Fruit fly (Drosophila melanogaster) whole organism, wandering third instar larva: ENCODE results near the gene CG17078.

Source experiments
- Hr78 ChIP-seq: fragments of >200 bp; optimal IDR thresholded peaks from 2 replicates; lab custom pipeline; 2017; ENCODE audit warnings: missing biosample characterization, missing genetic modification characterization
- OdsH ChIP-seq: fragments of 200-800 bp; sonication (Bioruptor generic); optimal IDR thresholded peaks from 2 replicates; lab custom pipeline; 2016; ENCODE audit warnings: missing biosample characterization, mild to moderate bottlenecking, missing genetic modification characterization
- Sp1 ChIP-seq: fragments of 200-800 bp; sonication (Bioruptor generic); optimal IDR thresholded peaks from 3 replicates; lab custom pipeline; 2019; ENCODE audit warnings: missing biosample characterization, mild to moderate bottlenecking, missing genetic modification characterization, moderate library complexity
- br ChIP-seq: fragments of 200-800 bp; sonication (Bioruptor generic); optimal IDR thresholded peaks from 2 replicates; lab custom pipeline; 2016; ENCODE audit warnings: missing biosample characterization, missing genetic modification characterization
- lola ChIP-seq: fragments of >200 bp; optimal IDR thresholded peaks from 2 replicates; lab custom pipeline; 2017; ENCODE audit warnings: missing biosample characterization, missing genetic modification characterization
- pan ChIP-seq: fragments of >200 bp; optimal IDR thresholded peaks from 2 replicates; lab custom pipeline; 2017
- psq ChIP-seq: fragments of 200-800 bp; sonication (Bioruptor generic); optimal IDR thresholded peaks from 3 replicates; lab custom pipeline; 2017; ENCODE audit warnings: missing biosample characterization, mild to moderate bottlenecking, missing genetic modification characterization, moderate library complexity
- tai ChIP-seq: sonication (Bioruptor generic); optimal IDR thresholded peaks from 2 replicates; lab custom pipeline; 2016; ENCODE audit warnings: missing biosample characterization, missing genetic modification characterization
- usp ChIP-seq: fragments of >200 bp; optimal IDR thresholded peaks from 2 replicates; lab custom pipeline; 2017; ENCODE audit warnings: missing biosample characterization, missing genetic modification characterization
- woc ChIP-seq: sonication (Bioruptor generic); optimal IDR thresholded peaks from 2 replicates; lab custom pipeline; 2016; ENCODE audit warnings: missing biosample characterization, mild to moderate bottlenecking, missing genetic modification characterization

- TF ChIP-seq lola (no peak), tai (GFP tag; lab: Kevin White, UChicago) (no peak), pan (lab: Kevin White, UChicago) (no peak), br (GFP tag; lab: Kevin White, UChicago) (no peak), psq (GFP tag; lab: Kevin White, UChicago) (no peak), usp (GFP tag; lab: Kevin White, UChicago) (no peak), Sp1 (no peak), Hr78 (no peak), OdsH (GFP tag; lab: Kevin White, UChicago) (no peak), woc (GFP tag; lab: Kevin White, UChicago) (no peak)
Observed at dm6 chr2L:271553-271952, 6.5 kb downstream of the CG17078 start, which contains the start of gene Dus1.
